Worm (Caenorhabditis elegans) whole organism, late embryonic: Measurements from ENCODE around the gene EGAP9.4.

ENCODE experiments used
- C38D4.7 ChIP-seq: fragments of 200-800 bp; sonication (Bioruptor generic); optimal IDR thresholded peaks from 2 replicates; lab custom pipeline; 2018; ENCODE audit warnings: mild to moderate bottlenecking, missing genetic modification characterization, moderate library complexity, missing compliant biosample characterization
- T23F11.4 ChIP-seq: fragments of 200-800 bp; sonication (Bioruptor generic); optimal IDR thresholded peaks from 2 replicates; lab custom pipeline; 2018; ENCODE audit warnings: mild to moderate bottlenecking, missing genetic modification characterization, missing compliant biosample characterization
- ahr-1 ChIP-seq: sonication (generic microtip); optimal IDR thresholded peaks from 2 replicates; lab custom pipeline; 2016; ENCODE audit warnings: missing genetic modification characterization, missing compliant biosample characterization
- ceh-14 ChIP-seq: sonication (generic microtip); optimal IDR thresholded peaks from 2 replicates; lab custom pipeline; 2016; ENCODE audit warnings: missing genotype, missing genetic modification characterization, missing compliant biosample characterization
- ceh-19 ChIP-seq: fragments of 200-800 bp; sonication (Bioruptor generic); optimal IDR thresholded peaks from 2 replicates; lab custom pipeline; 2018; ENCODE audit warnings: mild to moderate bottlenecking, missing genetic modification characterization, missing compliant biosample characterization
- ceh-2 ChIP-seq: sonication (generic microtip); optimal IDR thresholded peaks from 2 replicates; lab custom pipeline; 2016; ENCODE audit warnings: missing genotype, missing genetic modification characterization, missing compliant biosample characterization
- ceh-22 ChIP-seq: sonication (generic microtip); optimal IDR thresholded peaks from 2 replicates; lab custom pipeline; 2017; ENCODE audit warnings: missing biosample characterization, missing genetic modification characterization
- ceh-45 ChIP-seq: fragments of 200-800 bp; sonication (Bioruptor generic); IDR thresholded peaks from 2 replicates; pipeline ENCODE4 v1.3.6; 2022; ENCODE audit warnings: missing genetic modification reagents, missing genetic modification characterization, missing compliant biosample characterization
- che-1 ChIP-seq: sonication (generic microtip); optimal IDR thresholded peaks from 2 replicates; lab custom pipeline; 2016; ENCODE audit warnings: mild to moderate bottlenecking, missing genetic modification characterization, missing compliant biosample characterization
- dmd-4 ChIP-seq: sonication (generic microtip); optimal IDR thresholded peaks from 2 replicates; lab custom pipeline; 2016; ENCODE audit warnings: borderline replicate concordance, missing genetic modification characterization, missing compliant biosample characterization
- elt-2 ChIP-seq: sonication (generic microtip); optimal IDR thresholded peaks from 2 replicates; lab custom pipeline; 2016; ENCODE audit warnings: missing genetic modification reagents, missing genetic modification characterization, missing compliant biosample characterization
- gmeb-2 ChIP-seq: sonication (generic microtip); optimal IDR thresholded peaks from 2 replicates; lab custom pipeline; 2016; ENCODE audit warnings: missing genetic modification characterization, inconsistent platforms, missing compliant biosample characterization
- hlh-30 ChIP-seq: sonication (generic microtip); optimal IDR thresholded peaks from 2 replicates; lab custom pipeline; 2017; ENCODE audit warnings: antibody characterized with exemption, missing genetic modification characterization, missing compliant biosample characterization; ENCODE audit not compliant: insufficient read depth
- lim-6 ChIP-seq: sonication (generic microtip); optimal IDR thresholded peaks from 2 replicates; lab custom pipeline; 2016; ENCODE audit warnings: missing genetic modification characterization, missing compliant biosample characterization
- lin-11 ChIP-seq: fragments of 200-800 bp; sonication (Bioruptor generic); optimal IDR thresholded peaks from 2 replicates; lab custom pipeline; 2018; ENCODE audit warnings: mild to moderate bottlenecking, missing genetic modification characterization, missing compliant biosample characterization
- madf-2 ChIP-seq: sonication (generic microtip); optimal IDR thresholded peaks from 2 replicates; lab custom pipeline; 2017; ENCODE audit warnings: missing genetic modification characterization, missing compliant biosample characterization
- nfya-1 ChIP-seq: sonication (generic microtip); optimal IDR thresholded peaks from 2 replicates; lab custom pipeline; 2017; ENCODE audit warnings: missing genetic modification characterization, mild to moderate bottlenecking, missing compliant biosample characterization, antibody characterized with exemption, moderate library complexity
- nhr-11 ChIP-seq: fragments of 150-350 bp; optimal IDR thresholded peaks from 2 replicates; lab custom pipeline; 2014; ENCODE audit warnings: missing biosample characterization, missing genetic modification characterization
- npax-4 ChIP-seq: sonication (generic microtip); optimal IDR thresholded peaks from 2 replicates; lab custom pipeline; 2016; ENCODE audit warnings: missing genetic modification characterization, missing compliant biosample characterization
- pag-3 ChIP-seq: sonication (generic microtip); optimal IDR thresholded peaks from 2 replicates; lab custom pipeline; 2016; ENCODE audit warnings: missing compliant biosample characterization, missing genetic modification characterization, borderline replicate concordance
- pat-9 ChIP-seq: fragments of 200-800 bp; sonication (Bioruptor generic); optimal IDR thresholded peaks from 2 replicates; lab custom pipeline; 2018; ENCODE audit warnings: mild to moderate bottlenecking, missing genetic modification characterization, moderate library complexity, missing compliant biosample characterization
- pax-1 ChIP-seq: fragments of 150-350 bp; optimal IDR thresholded peaks from 2 replicates; lab custom pipeline; 2014; ENCODE audit warnings: missing biosample characterization, missing genetic modification characterization
- pha-2 ChIP-seq: sonication (generic microtip); optimal IDR thresholded peaks from 2 replicates; lab custom pipeline; 2017; ENCODE audit warnings: mild to moderate bottlenecking, missing genetic modification characterization, missing compliant biosample characterization
- pha-4 ChIP-seq: fragments of 150-350 bp; optimal IDR thresholded peaks from 2 replicates; lab custom pipeline; 2018; ENCODE audit warnings: missing biosample characterization, missing genetic modification reagents, missing genetic modification characterization
- sdc-2 ChIP-seq: sonication (generic microtip); optimal IDR thresholded peaks from 2 replicates; lab custom pipeline; 2016; ENCODE audit warnings: missing genotype, missing genetic modification characterization, missing compliant biosample characterization
- tbx-2 ChIP-seq: sonication (generic microtip); optimal IDR thresholded peaks from 2 replicates; lab custom pipeline; 2016; ENCODE audit warnings: missing genetic modification characterization, missing compliant biosample characterization
- ttx-3 ChIP-seq: sonication (generic microtip); optimal IDR thresholded peaks from 2 replicates; lab custom pipeline; 2016; ENCODE audit warnings: missing genetic modification reagents, missing genetic modification characterization, missing compliant biosample characterization
- unc-42 ChIP-seq: sonication (generic microtip); optimal IDR thresholded peaks from 2 replicates; lab custom pipeline; 2016; ENCODE audit warnings: missing genotype, missing genetic modification characterization, missing compliant biosample characterization
- zip-5 ChIP-seq: sonication (generic microtip); optimal IDR thresholded peaks from 2 replicates; lab custom pipeline; 2016; ENCODE audit warnings: missing genetic modification characterization, missing compliant biosample characterization

The EGAP9.4 gene

DNA sequence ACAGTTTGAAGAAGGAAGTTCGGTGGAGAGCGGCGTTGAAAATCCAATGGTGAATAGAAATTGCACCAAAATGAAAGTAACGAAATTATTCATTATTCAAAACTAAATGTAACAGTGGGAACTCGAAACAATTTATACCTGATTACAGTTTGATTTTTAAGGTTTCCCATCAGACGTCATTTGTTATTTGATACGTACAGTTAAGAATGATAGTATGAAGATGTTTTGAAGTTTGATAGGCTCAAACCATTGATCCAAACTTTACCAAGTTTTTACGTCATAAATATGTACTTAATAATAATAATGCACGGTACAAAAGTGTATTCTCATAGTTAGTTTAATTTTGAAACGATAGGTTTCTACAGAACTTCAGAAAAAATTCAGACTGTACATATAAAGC is 18.6 kb upstream of the EGAP9.4 start, which contains the start of gene spp-20:
TSS of gene spp-20 (minus strand) at position 101 of the 400 bp plus-strand sequence.
- TF ChIP-seq pha-4: no peak
- TF ChIP-seq ahr-1 (tag; lab: Kevin White, UChicago): no peak
- no peak for TF ChIP-seq ceh-22 (tag; lab: Kevin White, UChicago)
- no peak for TF ChIP-seq che-1

ce11 chrV:6559105-6559504 is 17.6 kb upstream of the EGAP9.4 start, which contains the start of gene spp-26:
spp-26 (minus strand) TSS chrV:6559205.
- TF ChIP-seq ahr-1 (tag; lab: Kevin White, UChicago) (no peak), pag-3 (no peak), pha-2 (tag; lab: Kevin White, UChicago) (no peak), che-1 (no peak), madf-2 (tag; lab: Kevin White, UChicago) (no peak), pax-1 (no peak), gmeb-2 (tag; lab: Kevin White, UChicago) (no peak), lim-6 (no peak), npax-4 (tag; lab: Kevin White, UChicago) (no peak)
- TF ChIP-seq, all 69 proteins: peak for 0

DNA sequence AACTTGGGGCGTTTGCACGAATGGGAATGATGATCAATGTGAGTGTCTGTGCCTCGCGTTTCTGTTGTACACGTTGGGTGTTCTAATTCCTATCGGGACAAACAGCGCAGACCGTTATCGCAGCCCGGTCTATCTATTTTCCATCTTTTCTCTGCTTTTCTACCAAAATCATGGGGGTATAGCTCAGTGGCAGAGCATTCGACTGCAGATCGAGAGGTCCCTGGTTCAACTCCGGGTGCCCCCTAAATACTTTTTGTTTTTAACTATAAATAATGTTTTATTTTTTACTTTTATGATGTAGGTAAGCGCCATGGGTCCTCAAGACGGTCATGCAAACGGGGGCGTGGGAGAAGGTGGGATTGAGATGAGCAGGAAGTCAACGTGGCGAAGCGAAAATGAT is 17.1 kb upstream of the EGAP9.4 start:
- no peak for TF ChIP-seq ceh-45 (GFP tag; lab: Robert Waterston, UW)
- peak; percentile 6 for TF ChIP-seq che-1
- peak; percentile 5 for TF ChIP-seq C38D4.7 (GFP tag; lab: Kevin White, UChicago)
- peak; percentile 60 for TF ChIP-seq elt-2 (tag; lab: Kevin White, UChicago)

- TF ChIP-seq sdc-2 (tag; lab: Kevin White, UChicago) (no peak), ttx-3 (tag; lab: Kevin White, UChicago) (no peak), lin-11 (tag; lab: Kevin White, UChicago) (no peak)
Observed at ce11 chrV:6561592-6561991, 15.1 kb upstream of the EGAP9.4 start, which contains the start of gene spp-19. spp-19 (minus strand) TSS chrV:6561692.

- TF ChIP-seq hlh-30 (tag; lab: Kevin White, UChicago) (no peak), ceh-14 (no peak), zip-5 (tag; lab: Kevin White, UChicago) (no peak), ceh-19 (GFP tag; lab: Kevin White, UChicago) (no peak), nhr-11 (tag; lab: Kevin White, UChicago) (no peak), unc-42 (tag; lab: Kevin White, UChicago) (no peak), pat-9 (no peak), pha-2 (tag; lab: Kevin White, UChicago) (no peak), dmd-4 (no peak), T23F11.4 (GFP tag; lab: Kevin White, UChicago) (no peak), ceh-2 (tag; lab: Kevin White, UChicago) (no peak), madf-2 (tag; lab: Kevin White, UChicago) (no peak), npax-4 (tag; lab: Kevin White, UChicago) (no peak), tbx-2 (no peak)
Observed at ce11 chrV:6565851-6566386, 10.7 kb upstream of the EGAP9.4 start, which contains the start of gene K04A8.1. K04A8.1 (plus strand) TSS chrV:6566336.

DNA sequence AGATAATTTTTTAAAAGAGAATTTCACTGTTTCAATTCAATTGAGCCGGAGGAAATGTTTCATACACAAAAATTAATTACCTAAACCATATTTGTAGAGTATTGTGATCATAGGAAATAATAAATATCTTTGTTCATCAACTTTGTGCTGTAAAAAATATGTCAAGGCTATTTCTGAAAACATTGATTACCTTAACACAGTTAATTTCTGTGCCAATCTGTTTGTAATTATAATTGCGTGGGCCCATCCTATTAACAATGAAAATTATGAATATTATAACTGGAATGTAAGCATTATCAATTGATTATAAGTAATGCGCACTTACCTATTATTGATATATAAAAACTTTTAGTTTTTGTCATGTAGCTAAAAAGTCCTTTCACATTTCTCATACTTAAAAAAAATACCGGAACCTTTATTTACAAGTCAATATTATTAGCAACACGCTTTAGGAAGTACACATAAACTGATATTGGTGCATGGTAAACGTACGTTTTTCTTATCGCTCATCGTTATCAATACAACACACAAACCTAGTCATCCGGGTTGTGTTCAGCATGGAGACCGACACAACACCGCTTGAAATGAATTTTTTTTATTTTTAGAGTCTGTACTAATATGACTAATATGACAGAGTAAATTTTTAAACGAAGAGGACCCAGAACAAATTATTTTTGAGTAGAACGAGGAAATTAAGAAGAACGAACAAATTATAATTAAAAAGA is 1.1 kb upstream of the EGAP9.4 start, which contains the start of gene fut-2:
TSS of gene fut-2 (minus strand) at position 485 of the 725 bp plus-strand sequence.
- no peak for TF ChIP-seq nfya-1 (tag; lab: Kevin White, UChicago)
- peak; percentile 79 for TF ChIP-seq elt-2 (tag; lab: Kevin White, UChicago)
